Worm (Caenorhabditis elegans): ENCODE measurements around the gene taf-3.

Gene taf-3

ce11 chrX:16318248-16318647 lies 14.0 kb upstream of the taf-3 start:
- TF ChIP-seq nhr-6 (tag; optimal IDR thresholded peaks at IDR 0.05) = no peak

- no peak for TF ChIP-seq sma-9 (GFP tag; optimal IDR thresholded peaks at IDR 0.05)
- TF ChIP-seq sma-9 (tag; optimal IDR thresholded peaks at IDR 0.05) = no peak
- TF ChIP-seq skn-1 (tag; optimal IDR thresholded peaks at IDR 0.05) = no peak
- no peak for TF ChIP-seq nhr-237 (tag; optimal IDR thresholded peaks at IDR 0.05)
- TF ChIP-seq ztf-1 (GFP tag; conservative IDR thresholded peaks at IDR 0.05) = no peak
- TF ChIP-seq ama-1 (optimal IDR thresholded peaks at IDR 0.05) = no peak
- TF ChIP-seq C34F6.9 (tag; optimal IDR thresholded peaks at IDR 0.05) = no peak
- TF ChIP-seq lin-13 (GFP tag; optimal IDR thresholded peaks at IDR 0.05) = no peak
- no peak for TF ChIP-seq alr-1 (tag; optimal IDR thresholded peaks at IDR 0.05)
- no peak for TF ChIP-seq blmp-1 (tag; optimal IDR thresholded peaks at IDR 0.05; ENCODE audit: insufficient read depth)
- no peak for TF ChIP-seq egl-27 (tag; optimal IDR thresholded peaks at IDR 0.05)
- TF ChIP-seq nhr-6 (tag; optimal IDR thresholded peaks at IDR 0.05) = no peak
- no peak for TF ChIP-seq sma-3 (GFP tag; optimal IDR thresholded peaks at IDR 0.05)
Measured at ce11 chrX:16321327-16321726, 10.9 kb upstream of the taf-3 start.

ce11 chrX:16321864-16322263 lies 10.4 kb upstream of the taf-3 start:
- peak; percentile 51 for TF ChIP-seq nhr-25 (tag; optimal IDR thresholded peaks at IDR 0.05)
- TF ChIP-seq sem-4 (tag; optimal IDR thresholded peaks at IDR 0.05) = no peak
- TF ChIP-seq peb-1 (tag; optimal IDR thresholded peaks at IDR 0.05) = no peak
- TF ChIP-seq mdl-1 (tag; optimal IDR thresholded peaks at IDR 0.05) = no peak
- TF ChIP-seq gmeb-1 (tag; optimal IDR thresholded peaks at IDR 0.05) = no peak
- TF ChIP-seq C34F6.9 (tag; optimal IDR thresholded peaks at IDR 0.05) = no peak

ce11 chrX:16324222-16324621 lies 8.0 kb upstream of the taf-3 start:
- TF ChIP-seq sem-4 (tag; optimal IDR thresholded peaks at IDR 0.05) = peak; percentile 45
- TF ChIP-seq lin-13 (GFP tag; optimal IDR thresholded peaks at IDR 0.05) = no peak
- TF ChIP-seq mdl-1 (tag; optimal IDR thresholded peaks at IDR 0.05) = peak in 1 of 2 experiments; percentile 15

- TF ChIP-seq mdl-1 (tag; optimal IDR thresholded peaks at IDR 0.05) (no peak), nhr-10 (tag; optimal IDR thresholded peaks at IDR 0.05) (peak; percentile 11)
Measured at ce11 chrX:16327229-16327628, 5.0 kb upstream of the taf-3 start.

ce11 chrX:16328328-16328727 lies 3.9 kb upstream of the taf-3 start, which contains the start of gene C11G6.2:
Gene C11G6.2 (plus strand): TSS chrX:16328628.
- TF ChIP-seq ztf-11 (tag; optimal IDR thresholded peaks at IDR 0.05) (no peak), sem-4 (tag; optimal IDR thresholded peaks at IDR 0.05) (no peak), peb-1 (tag; optimal IDR thresholded peaks at IDR 0.05) (no peak), ceh-16 (tag; optimal IDR thresholded peaks at IDR 0.05) (no peak), aly-2 (tag; optimal IDR thresholded peaks at IDR 0.05) (no peak)

ce11 chrX:16331425-16331824 lies 810 bp upstream of the taf-3 start:
- TF ChIP-seq sma-9 (GFP tag; optimal IDR thresholded peaks at IDR 0.05) (peak; percentile 3), sma-9 (tag; optimal IDR thresholded peaks at IDR 0.05) (no peak), F13H6.1 (tag; optimal IDR thresholded peaks at IDR 0.05) (no peak)

ce11 chrX:16335396-16335795 lies 3.2 kb downstream of the taf-3 start:
- TF ChIP-seq elt-1 (tag; optimal IDR thresholded peaks at IDR 0.05) (no peak), lin-11 (tag; optimal IDR thresholded peaks at IDR 0.05) (no peak), aly-2 (tag; optimal IDR thresholded peaks at IDR 0.05) (no peak), unc-62 (GFP tag; optimal IDR thresholded peaks at IDR 0.05) (no peak)

ce11 chrX:16336940-16337339 lies 4.7 kb downstream of the taf-3 start:
- TF ChIP-seq sem-4 (tag; optimal IDR thresholded peaks at IDR 0.05) = no peak
- TF ChIP-seq R02D3.7 (tag; optimal IDR thresholded peaks at IDR 0.05) = no peak
- TF ChIP-seq nhr-23 (tag; optimal IDR thresholded peaks at IDR 0.05) = no peak
- no peak for TF ChIP-seq elt-1 (tag; optimal IDR thresholded peaks at IDR 0.05)
- TF ChIP-seq blmp-1 (tag; optimal IDR thresholded peaks at IDR 0.05; ENCODE audit: insufficient read depth) = no peak
- TF ChIP-seq mab-5 (tag; optimal IDR thresholded peaks at IDR 0.05) = no peak
- no peak for TF ChIP-seq unc-39 (tag; optimal IDR thresholded peaks at IDR 0.05)
- no peak for TF ChIP-seq egl-27 (tag; optimal IDR thresholded peaks at IDR 0.05)
- TF ChIP-seq sma-9 (GFP tag; optimal IDR thresholded peaks at IDR 0.05) = no peak
- TF ChIP-seq sma-9 (tag; optimal IDR thresholded peaks at IDR 0.05) = no peak
- no peak for TF ChIP-seq peb-1 (tag; optimal IDR thresholded peaks at IDR 0.05)
- no peak for TF ChIP-seq Y55F3AM.14 (GFP tag; optimal IDR thresholded peaks at IDR 0.05)
- TF ChIP-seq C34F6.9 (tag; optimal IDR thresholded peaks at IDR 0.05) = no peak
- TF ChIP-seq fos-1 (tag; optimal IDR thresholded peaks at IDR 0.05) = no peak
- no peak for TF ChIP-seq alr-1 (tag; optimal IDR thresholded peaks at IDR 0.05)
- TF ChIP-seq zag-1 (tag; optimal IDR thresholded peaks at IDR 0.05) = no peak
- no peak for TF ChIP-seq ztf-4 (tag; optimal IDR thresholded peaks at IDR 0.05)

Data from whole organism, L2 larva.